Worm (Caenorhabditis elegans) whole organism, mixed stage, embryonic: ENCODE measurements around the gene H09F14.1.

ENCODE experiments used
- M03D4.4 ChIP-seq: sonication (generic microtip); optimal IDR thresholded peaks from 2 replicates; lab custom pipeline; 2017; ENCODE audit warnings: mild to moderate bottlenecking, missing genetic modification characterization, missing compliant biosample characterization
- bed-3 ChIP-seq: fragments of 200-800 bp; sonication (Bioruptor generic); optimal IDR thresholded peaks from 3 replicates; lab custom pipeline; 2018; ENCODE audit warnings: mild to moderate bottlenecking, missing genetic modification characterization, moderate library complexity, missing compliant biosample characterization
- blmp-1 ChIP-seq: fragments of 150-350 bp; optimal IDR thresholded peaks from 2 replicates; lab custom pipeline; 2014; ENCODE audit warnings: missing biosample characterization, missing genetic modification characterization
- ceh-39 ChIP-seq: fragments of 150-350 bp; optimal IDR thresholded peaks from 2 replicates; lab custom pipeline; 2014; ENCODE audit warnings: missing biosample characterization, missing genetic modification characterization
- ceh-43 ChIP-seq: fragments of 200-800 bp; sonication (Bioruptor generic); optimal IDR thresholded peaks from 2 replicates; lab custom pipeline; 2018; ENCODE audit warnings: mild to moderate bottlenecking, missing genetic modification characterization, moderate library complexity, missing compliant biosample characterization
- ceh-83 ChIP-seq: fragments of 200-800 bp; sonication (Bioruptor generic); optimal IDR thresholded peaks from 2 replicates; lab custom pipeline; 2018; ENCODE audit warnings: mild to moderate bottlenecking, missing genetic modification characterization, missing compliant biosample characterization
- ces-1 ChIP-seq: fragments of 150-350 bp; optimal IDR thresholded peaks from 2 replicates; lab custom pipeline; 2014; ENCODE audit warnings: missing biosample characterization, missing genetic modification reagents, missing genetic modification characterization
- cnd-1 ChIP-seq: fragments of 200-800 bp; sonication (Bioruptor generic); optimal IDR thresholded peaks from 2 replicates; lab custom pipeline; 2018; ENCODE audit warnings: mild to moderate bottlenecking, missing genetic modification characterization, missing compliant biosample characterization
- drap-1 ChIP-seq: fragments of 200-800 bp; sonication (Bioruptor generic); optimal IDR thresholded peaks from 3 replicates; lab custom pipeline; 2018; ENCODE audit warnings: mild to moderate bottlenecking, missing genetic modification characterization, missing compliant biosample characterization
- elt-1 ChIP-seq: sonication (generic microtip); optimal IDR thresholded peaks from 2 replicates; lab custom pipeline; 2017; ENCODE audit warnings: missing genetic modification characterization, mild to moderate bottlenecking, missing compliant biosample characterization, antibody characterized with exemption, moderate library complexity, borderline replicate concordance; ENCODE audit not compliant: insufficient read depth
- elt-3 ChIP-seq: fragments of 150-350 bp; optimal IDR thresholded peaks from 2 replicates; lab custom pipeline; 2014; ENCODE audit warnings: missing biosample characterization, missing genetic modification characterization
- flh-1 ChIP-seq: fragments of 200-800 bp; sonication (Bioruptor generic); optimal IDR thresholded peaks from 2 replicates; lab custom pipeline; 2018; ENCODE audit warnings: mild to moderate bottlenecking, missing genetic modification characterization, moderate library complexity, missing compliant biosample characterization
- ham-2 ChIP-seq: fragments of 200-800 bp; sonication (Bioruptor generic); optimal IDR thresholded peaks from 2 replicates; lab custom pipeline; 2018; ENCODE audit warnings: mild to moderate bottlenecking, missing genetic modification characterization, missing compliant biosample characterization
- hlh-1 ChIP-seq: fragments of 150-350 bp; optimal IDR thresholded peaks from 2 replicates; lab custom pipeline; 2014; ENCODE audit warnings: missing biosample characterization, missing genetic modification reagents, missing genetic modification characterization
- lin-13 ChIP-seq: fragments of 150-350 bp; optimal IDR thresholded peaks from 2 replicates; lab custom pipeline; 2014; ENCODE audit warnings: missing biosample characterization, missing genetic modification characterization
- lin-32 ChIP-seq: fragments of 200-800 bp; sonication (Bioruptor generic); optimal IDR thresholded peaks from 2 replicates; lab custom pipeline; 2018; ENCODE audit warnings: mild to moderate bottlenecking, missing genetic modification characterization, missing compliant biosample characterization
- mab-5 ChIP-seq: fragments of 150-350 bp; optimal IDR thresholded peaks from 2 replicates; lab custom pipeline; 2014; ENCODE audit warnings: missing biosample characterization, missing genetic modification characterization
- mep-1 ChIP-seq: fragments of 150-350 bp; optimal IDR thresholded peaks from 2 replicates; lab custom pipeline; 2017; ENCODE audit warnings: missing biosample characterization, missing genetic modification reagents, missing genetic modification characterization, inconsistent platforms
- mls-2 ChIP-seq: sonication (generic microtip); optimal IDR thresholded peaks from 2 replicates; lab custom pipeline; 2016; ENCODE audit warnings: mild to moderate bottlenecking, missing genetic modification characterization, moderate library complexity, missing compliant biosample characterization
- nhr-12 ChIP-seq: fragments of 150-350 bp; optimal IDR thresholded peaks from 2 replicates; lab custom pipeline; 2014; ENCODE audit warnings: missing biosample characterization, missing genetic modification characterization
- nhr-237 ChIP-seq: fragments of 150-350 bp; optimal IDR thresholded peaks from 2 replicates; lab custom pipeline; 2014; ENCODE audit warnings: missing biosample characterization, missing genetic modification characterization
- nhr-28 ChIP-seq: fragments of 150-350 bp; optimal IDR thresholded peaks from 2 replicates; lab custom pipeline; 2014; ENCODE audit warnings: missing biosample characterization, missing genetic modification characterization
- nhr-76 ChIP-seq: sonication (generic microtip); optimal IDR thresholded peaks from 2 replicates; lab custom pipeline; 2017; ENCODE audit warnings: missing biosample characterization, missing genetic modification characterization
- pha-4 ChIP-seq: fragments of 150-350 bp; optimal IDR thresholded peaks from 2 replicates; lab custom pipeline; 2018; ENCODE audit warnings: missing biosample characterization, missing genetic modification reagents, missing genetic modification characterization
- snpc-4 ChIP-seq: fragments of 150-350 bp; optimal IDR thresholded peaks from 2 replicates; lab custom pipeline; 2014; ENCODE audit warnings: missing biosample characterization, missing genetic modification characterization
- sptf-1 ChIP-seq: sonication (generic microtip); optimal IDR thresholded peaks from 2 replicates; lab custom pipeline; 2017; ENCODE audit warnings: mild to moderate bottlenecking, missing genetic modification characterization, moderate library complexity, missing compliant biosample characterization
- tbx-8 ChIP-seq: fragments of 200-800 bp; sonication (Bioruptor generic); optimal IDR thresholded peaks from 2 replicates; lab custom pipeline; 2018; ENCODE audit warnings: mild to moderate bottlenecking, missing genetic modification characterization, moderate library complexity, missing compliant biosample characterization
- unc-120 ChIP-seq: sonication (generic microtip); optimal IDR thresholded peaks from 2 replicates; lab custom pipeline; 2017; ENCODE audit warnings: missing genetic modification characterization, missing compliant biosample characterization; ENCODE audit not compliant: poor library complexity, severe bottlenecking
- unc-62 ChIP-seq: fragments of 150-350 bp; optimal IDR thresholded peaks from 2 replicates; lab custom pipeline; 2014; ENCODE audit warnings: missing biosample characterization, missing genetic modification reagents, missing genetic modification characterization
- zip-8 ChIP-seq: fragments of 150-350 bp; optimal IDR thresholded peaks from 2 replicates; lab custom pipeline; 2014; ENCODE audit warnings: missing biosample characterization, missing genetic modification characterization
- ztf-11 ChIP-seq: fragments of 150-350 bp; optimal IDR thresholded peaks from 2 replicates; lab custom pipeline; 2014; ENCODE audit warnings: missing biosample characterization, missing genetic modification characterization

H09F14.1 gene

DNA sequence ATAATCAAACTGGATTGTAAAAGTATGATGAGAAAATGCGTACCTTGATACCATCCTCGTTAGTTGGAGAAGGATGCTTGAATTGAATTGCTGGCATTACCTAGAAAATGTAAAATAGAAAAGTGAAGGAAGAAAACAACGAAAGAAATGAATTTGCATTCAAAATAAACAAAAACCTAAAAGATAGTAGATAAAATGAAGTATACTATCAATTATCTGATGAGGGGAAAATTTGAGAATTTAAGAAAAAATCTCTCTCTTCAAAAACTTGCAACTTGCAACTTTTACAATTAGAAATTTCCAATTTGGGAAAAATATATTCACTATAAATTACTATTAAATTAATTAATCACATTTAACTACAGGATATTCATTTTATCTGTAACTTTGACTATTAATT lies 20.6 kb downstream of the H09F14.1 start, which contains the start of gene T21C9.11:
TSS of gene T21C9.11 (minus strand) at position 101 of the 400 bp plus-strand sequence.
- TF ChIP-seq mls-2 (tag; lab: Kevin White, UChicago) (no peak), blmp-1 (no peak), ceh-39 (tag; lab: Kevin White, UChicago) (no peak), pha-4 (tag; lab: Kevin White, UChicago) (no peak), ceh-43 (GFP tag; lab: Kevin White, UChicago) (no peak), sptf-1 (tag; lab: Kevin White, UChicago) (no peak), zip-8 (tag; lab: Kevin White, UChicago) (no peak), snpc-4 (tag; lab: Kevin White, UChicago) (no peak), ham-2 (GFP tag; lab: Kevin White, UChicago) (no peak), nhr-28 (tag; lab: Kevin White, UChicago) (no peak), nhr-12 (no peak), unc-120 (no peak), M03D4.4 (no peak)

DNA sequence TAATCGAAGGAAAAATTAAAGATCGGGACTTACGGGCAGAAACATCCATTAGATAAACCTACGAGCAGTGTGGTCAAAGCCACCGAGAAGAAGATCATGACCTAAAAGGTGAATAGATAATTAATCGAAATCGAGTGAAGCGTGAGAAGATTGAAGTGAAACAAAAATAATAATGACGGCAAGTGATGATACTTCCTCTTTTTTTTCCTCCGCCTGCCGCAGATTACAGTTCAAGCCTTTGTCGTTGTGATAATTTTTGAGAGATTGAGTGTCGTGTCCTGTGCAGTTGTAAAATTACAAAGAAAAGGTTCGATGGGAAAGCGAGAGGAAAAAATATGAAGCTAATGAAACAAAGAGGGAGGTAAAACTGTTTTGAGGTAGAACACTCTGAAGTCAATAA lies 22.9 kb downstream of the H09F14.1 start, which contains the start of gene T21C9.9:
TSS of gene T21C9.9 (minus strand) at position 101 of the 400 bp plus-strand sequence.
- no peak for TF ChIP-seq mab-5 (tag; lab: Kevin White, UChicago)
- TF ChIP-seq ceh-83 (GFP tag; lab: Kevin White, UChicago), result no peak
- no peak for TF ChIP-seq M03D4.4
- no peak for TF ChIP-seq unc-62 (GFP tag; lab: Kevin White, UChicago)
- no peak for TF ChIP-seq nhr-12

ce11 chrV:10589774-10590528 lies 25.4 kb downstream of the H09F14.1 start, which contains the start of gene ttr-23:
TSS of gene ttr-23 (minus strand) at chrV:10589860.
- no peak for TF ChIP-seq blmp-1
- TF ChIP-seq lin-32, result no peak
- TF ChIP-seq unc-62 (GFP tag; lab: Kevin White, UChicago), result no peak
- TF ChIP-seq nhr-28 (tag; lab: Kevin White, UChicago), result no peak

- no peak for TF ChIP-seq unc-62 (GFP tag; lab: Kevin White, UChicago)
- TF ChIP-seq elt-1 (tag; lab: Kevin White, UChicago), result no peak
- TF ChIP-seq M03D4.4, result no peak
- no peak for TF ChIP-seq unc-120
- no peak for TF ChIP-seq snpc-4 (tag; lab: Kevin White, UChicago)
- no peak for TF ChIP-seq mls-2 (tag; lab: Kevin White, UChicago)
- no peak for TF ChIP-seq flh-1 (GFP tag; lab: Kevin White, UChicago)
- TF ChIP-seq ces-1 (GFP tag; lab: Kevin White, UChicago), result no peak
- no peak for TF ChIP-seq cnd-1 (tag; lab: Kevin White, UChicago)
- TF ChIP-seq lin-13 (tag; lab: Kevin White, UChicago), result no peak
- no peak for TF ChIP-seq tbx-8 (GFP tag; lab: Kevin White, UChicago)
- no peak for TF ChIP-seq hlh-1 (tag; lab: Kevin White, UChicago)
- no peak for TF ChIP-seq zip-8 (tag; lab: Kevin White, UChicago)
- TF ChIP-seq nhr-237 (tag; lab: Kevin White, UChicago), result no peak
- no peak for TF ChIP-seq mep-1 (tag; lab: Kevin White, UChicago)
- no peak for TF ChIP-seq nhr-76 (tag; lab: Kevin White, UChicago)
- no peak for TF ChIP-seq elt-3 (tag; lab: Kevin White, UChicago)
- no peak for TF ChIP-seq drap-1
Measured at ce11 chrV:10588694-10589093, 26.7 kb downstream of the H09F14.1 start, which contains the start of gene srg-32. TSS of gene srg-32 (minus strand) at chrV:10588794.

DNA sequence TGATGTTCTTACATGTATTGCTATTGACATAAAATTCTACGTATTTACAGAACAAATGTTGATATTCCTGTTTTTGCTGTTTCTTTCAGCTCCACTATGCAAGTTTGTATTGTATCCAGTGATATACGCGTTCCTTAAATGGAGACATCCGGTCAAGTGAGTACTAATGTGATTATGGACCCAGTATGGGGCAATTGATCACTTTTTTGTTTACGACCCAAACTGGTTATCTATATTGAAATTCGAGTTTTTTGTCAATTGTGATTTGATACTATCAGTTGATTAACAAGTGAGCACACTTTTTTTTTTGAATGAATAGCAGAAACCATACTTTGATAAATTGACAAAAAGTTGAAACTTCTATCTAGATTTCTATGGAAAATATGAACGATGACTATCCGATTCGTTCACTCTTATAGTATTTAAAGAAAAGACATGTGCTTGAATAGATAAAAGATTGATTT lies 33.5 kb downstream of the H09F14.1 start, which contains the start of gene T21C9.6:
TSS of gene T21C9.6 (plus strand) at position 51 of the 464 bp plus-strand sequence.
- no peak for TF ChIP-seq snpc-4 (tag; lab: Kevin White, UChicago)
- no peak for TF ChIP-seq blmp-1
- no peak for TF ChIP-seq mls-2 (tag; lab: Kevin White, UChicago)
- no peak for TF ChIP-seq mep-1 (tag; lab: Kevin White, UChicago)
- TF ChIP-seq ztf-11, result no peak
- no peak for TF ChIP-seq nhr-12
- no peak for TF ChIP-seq flh-1 (GFP tag; lab: Kevin White, UChicago)
- no peak for TF ChIP-seq drap-1
- TF ChIP-seq bed-3 (GFP tag; lab: Kevin White, UChicago), result no peak
- TF ChIP-seq ceh-83 (GFP tag; lab: Kevin White, UChicago), result no peak
- TF ChIP-seq ham-2 (GFP tag; lab: Kevin White, UChicago), result no peak
- no peak for TF ChIP-seq lin-13 (tag; lab: Kevin White, UChicago)
- TF ChIP-seq nhr-237 (tag; lab: Kevin White, UChicago), result no peak
- no peak for TF ChIP-seq elt-1 (tag; lab: Kevin White, UChicago)
- no peak for TF ChIP-seq M03D4.4
